Worm (Caenorhabditis elegans) whole organism, early embryonic: ENCODE data around the gene C49F8.14.

ENCODE experiments used
- ceh-13 ChIP-seq: fragments of 200-800 bp; sonication (Bioruptor generic); optimal IDR thresholded peaks from 2 replicates; lab custom pipeline; 2018; ENCODE audit warnings: mild to moderate bottlenecking, missing genetic modification characterization, missing compliant biosample characterization
- hmg-4 ChIP-seq: fragments of 200-800 bp; sonication (Bioruptor generic); optimal IDR thresholded peaks from 2 replicates; lab custom pipeline; 2018; ENCODE audit warnings: mild to moderate bottlenecking, missing genetic modification characterization, missing compliant biosample characterization

- no peak for TF ChIP-seq ceh-13 (GFP tag; lab: Kevin White, UChicago)
- no peak for TF ChIP-seq hmg-4 (GFP tag; lab: Kevin White, UChicago)
Measured at ce11 chrX:13348417-13348816, 28.3 kb downstream of the C49F8.14 start.
